Fruit fly (Drosophila melanogaster) whole organism, prepupa: Measurements from ENCODE around the gene CG43902.

Experiments
- Blimp-1 ChIP-seq: fragments of 200-800 bp; sonication (Bioruptor generic); optimal IDR thresholded peaks from 3 replicates; lab custom pipeline; 2017; ENCODE audit warnings: missing biosample characterization, missing genetic modification characterization, mild to moderate bottlenecking, moderate library complexity, missing genetic modification reagents
- CG10631 ChIP-seq: fragments of 200-800 bp; sonication (Bioruptor generic); optimal IDR thresholded peaks from 2 replicates; lab custom pipeline; 2016; ENCODE audit warnings: missing biosample characterization, missing genetic modification characterization
- CG10669 ChIP-seq: fragments of 200-800 bp; sonication (Bioruptor generic); optimal IDR thresholded peaks from 3 replicates; lab custom pipeline; 2018; ENCODE audit warnings: missing biosample characterization, mild to moderate bottlenecking, missing genetic modification characterization, moderate library complexity
- CG11294 ChIP-seq: fragments of 200-800 bp; sonication (Bioruptor generic); IDR thresholded peaks from 2 replicates; pipeline ENCODE4 v1.3.6; 2022; ENCODE audit warnings: missing biosample characterization, missing genetic modification characterization
- CG11762 ChIP-seq: fragments of 200-800 bp; sonication (Bioruptor generic); optimal IDR thresholded peaks from 3 replicates; lab custom pipeline; 2016; ENCODE audit warnings: missing biosample characterization, missing genetic modification characterization; ENCODE audit not compliant: insufficient read depth
- CG11902 ChIP-seq: fragments of 200-800 bp; sonication (Bioruptor generic); optimal IDR thresholded peaks from 3 replicates; lab custom pipeline; 2016; ENCODE audit warnings: missing biosample characterization, missing genetic modification characterization
- CG15336 ChIP-seq: fragments of 200-800 bp; sonication (Bioruptor generic); IDR thresholded peaks from 2 replicates; pipeline ENCODE4 v1.3.6; 2022; ENCODE audit warnings: missing biosample characterization, missing genetic modification characterization
- CG1621 ChIP-seq: fragments of 200-800 bp; sonication (Bioruptor generic); optimal IDR thresholded peaks from 3 replicates; lab custom pipeline; 2018; ENCODE audit warnings: missing biosample characterization, mild to moderate bottlenecking, missing genetic modification characterization
- CG3032 ChIP-seq: fragments of 200-800 bp; optimal IDR thresholded peaks from 2 replicates; lab custom pipeline; 2019; ENCODE audit warnings: missing biosample characterization, mild to moderate bottlenecking, missing genetic modification characterization, moderate library complexity
- CG31627 ChIP-seq: fragments of 200-800 bp; sonication (Bioruptor generic); optimal IDR thresholded peaks from 3 replicates; lab custom pipeline; 2016; ENCODE audit warnings: missing biosample characterization, missing genetic modification characterization
- CG32006 ChIP-seq: fragments of 200-800 bp; sonication (Bioruptor generic); optimal IDR thresholded peaks from 3 replicates; lab custom pipeline; 2017; ENCODE audit warnings: missing biosample characterization, mild to moderate bottlenecking, missing genetic modification characterization
- CG3919 ChIP-seq: fragments of 200-800 bp; sonication (Bioruptor generic); optimal IDR thresholded peaks from 3 replicates; lab custom pipeline; 2016; ENCODE audit warnings: missing biosample characterization, missing genetic modification characterization
- CG4318 ChIP-seq: fragments of 200-800 bp; sonication (Bioruptor generic); optimal IDR thresholded peaks from 3 replicates; lab custom pipeline; 2017; ENCODE audit warnings: missing biosample characterization, mild to moderate bottlenecking, missing genetic modification characterization
- CG6163 ChIP-seq: fragments of 200-800 bp; sonication (Bioruptor generic); IDR thresholded peaks from 3 replicates; pipeline ENCODE4 v1.3.6; 2022; ENCODE audit warnings: missing biosample characterization, missing genetic modification characterization
- CG6792 ChIP-seq: fragments of 200-800 bp; sonication (Bioruptor generic); optimal IDR thresholded peaks from 3 replicates; lab custom pipeline; 2016; ENCODE audit warnings: missing biosample characterization, missing genetic modification characterization
- CG6808 ChIP-seq: fragments of 200-800 bp; sonication (Bioruptor generic); optimal IDR thresholded peaks from 3 replicates; lab custom pipeline; 2017; ENCODE audit warnings: missing biosample characterization, missing genetic modification characterization, mild to moderate bottlenecking, moderate library complexity, missing genetic modification reagents
- CG6854 ChIP-seq: fragments of 200-800 bp; sonication (Bioruptor generic); optimal IDR thresholded peaks from 2 replicates; lab custom pipeline; 2017; ENCODE audit warnings: missing biosample characterization, mild to moderate bottlenecking, missing genetic modification characterization
- CG8119 ChIP-seq: fragments of 200-800 bp; sonication (Bioruptor generic); IDR thresholded peaks from 3 replicates; pipeline ENCODE4 v1.3.6; 2022; ENCODE audit warnings: missing biosample characterization, missing genetic modification characterization
- CG9139 ChIP-seq: fragments of 200-800 bp; sonication (Bioruptor generic); optimal IDR thresholded peaks from 3 replicates; lab custom pipeline; 2017; ENCODE audit warnings: missing biosample characterization, mild to moderate bottlenecking, missing genetic modification characterization
- Eip75B ChIP-seq: fragments of 200-800 bp; sonication (Bioruptor generic); optimal IDR thresholded peaks from 3 replicates; lab custom pipeline; 2016; ENCODE audit warnings: missing biosample characterization, missing genetic modification characterization
- Eip78C ChIP-seq: fragments of 200-800 bp; sonication (Bioruptor generic); peaks from one replicate; lab custom pipeline; 2016; ENCODE audit warnings: missing biosample characterization, missing genetic modification characterization
- Ets21C ChIP-seq: fragments of 200-800 bp; sonication (Bioruptor generic); optimal IDR thresholded peaks from 3 replicates; lab custom pipeline; 2016; ENCODE audit warnings: missing biosample characterization, missing genetic modification characterization
- Ets96B ChIP-seq: fragments of 200-800 bp; optimal IDR thresholded peaks from 2 replicates; lab custom pipeline; 2019; ENCODE audit warnings: missing biosample characterization, mild to moderate bottlenecking, missing genetic modification characterization, moderate library complexity
- Gug ChIP-seq: fragments of 200-800 bp; sonication (Bioruptor generic); IDR thresholded peaks from 2 replicates; pipeline ENCODE4 v1.3.6; 2022; ENCODE audit warnings: missing biosample characterization, missing genetic modification characterization
- Hr39 ChIP-seq: fragments of 200-800 bp; sonication (Bioruptor generic); optimal IDR thresholded peaks from 2 replicates; lab custom pipeline; 2016; ENCODE audit warnings: missing biosample characterization, missing genetic modification characterization
- Lpt ChIP-seq: fragments of 200-800 bp; sonication (Bioruptor generic); optimal IDR thresholded peaks from 3 replicates; lab custom pipeline; 2016; ENCODE audit warnings: missing biosample characterization, missing genetic modification characterization
- Met ChIP-seq: fragments of 200-800 bp; sonication (Bioruptor generic); optimal IDR thresholded peaks from 3 replicates; lab custom pipeline; 2016; ENCODE audit warnings: missing biosample characterization, missing genetic modification characterization
- OdsH ChIP-seq: fragments of 200-800 bp; sonication (Bioruptor generic); optimal IDR thresholded peaks from 3 replicates; lab custom pipeline; 2016; ENCODE audit warnings: missing biosample characterization, missing genetic modification characterization
- Smox ChIP-seq: fragments of 200-800 bp; sonication (Bioruptor generic); optimal IDR thresholded peaks from 3 replicates; lab custom pipeline; 2016; ENCODE audit warnings: missing biosample characterization, missing genetic modification characterization
- Sox102F ChIP-seq: fragments of 200-800 bp; sonication (Bioruptor generic); optimal IDR thresholded peaks from 2 replicates; lab custom pipeline; 2016; ENCODE audit warnings: missing biosample characterization, mild to moderate bottlenecking, missing genetic modification characterization
- Sox14 ChIP-seq: fragments of 200-800 bp; sonication (Bioruptor generic); optimal IDR thresholded peaks from 3 replicates; lab custom pipeline; 2016; ENCODE audit warnings: missing biosample characterization, missing genetic modification characterization
- Sox15 ChIP-seq: fragments of 200-800 bp; sonication (Bioruptor generic); optimal IDR thresholded peaks from 3 replicates; lab custom pipeline; 2016; ENCODE audit warnings: missing biosample characterization, missing genetic modification characterization
- achi ChIP-seq: fragments of 200-800 bp; sonication (Bioruptor generic); optimal IDR thresholded peaks from 3 replicates; lab custom pipeline; 2016; ENCODE audit warnings: missing biosample characterization, missing genetic modification characterization
- cyc ChIP-seq: fragments of 200-800 bp; sonication (Bioruptor generic); optimal IDR thresholded peaks from 3 replicates; lab custom pipeline; 2016; ENCODE audit warnings: missing biosample characterization, missing genetic modification characterization
- dac ChIP-seq: fragments of 200-800 bp; sonication (Bioruptor generic); optimal IDR thresholded peaks from 2 replicates; lab custom pipeline; 2017; ENCODE audit warnings: missing biosample characterization, mild to moderate bottlenecking, missing genetic modification characterization
- fd59A ChIP-seq: fragments of 200-800 bp; sonication (Bioruptor generic); optimal IDR thresholded peaks from 2 replicates; lab custom pipeline; 2017; ENCODE audit warnings: missing biosample characterization, mild to moderate bottlenecking, missing genetic modification characterization, missing genetic modification reagents
- fkh ChIP-seq: fragments of 200-800 bp; sonication (Bioruptor generic); optimal IDR thresholded peaks from 3 replicates; lab custom pipeline; 2017; ENCODE audit warnings: missing biosample characterization, mild to moderate bottlenecking, missing genetic modification characterization, moderate library complexity
- lz ChIP-seq: fragments of 200-800 bp; sonication (Bioruptor generic); optimal IDR thresholded peaks from 3 replicates; lab custom pipeline; 2016; ENCODE audit warnings: missing biosample characterization, missing genetic modification characterization
- net ChIP-seq: fragments of 200-800 bp; sonication (Bioruptor generic); optimal IDR thresholded peaks from 3 replicates; lab custom pipeline; 2016; ENCODE audit warnings: missing biosample characterization, missing genetic modification characterization
- salr ChIP-seq, 2 experiments: fragments of 200-800 bp; sonication (Bioruptor generic); optimal IDR thresholded peaks; 3 replicates each; lab custom pipeline; 2016 to 2018; ENCODE audit warnings: missing biosample characterization in 2 of 2, missing genetic modification characterization in 2 of 2, mild to moderate bottlenecking in 1 of 2
- spab ChIP-seq: fragments of 200-800 bp; sonication (Bioruptor generic); optimal IDR thresholded peaks from 2 replicates; lab custom pipeline; 2017; ENCODE audit warnings: missing biosample characterization, mild to moderate bottlenecking, missing genetic modification characterization, missing genetic modification reagents
- ss ChIP-seq, 2 experiments: fragments of 200-800 bp; sonication (Bioruptor generic); optimal IDR thresholded peaks; 2 replicates in 1 of 2; 3 replicates in 1 of 2; lab custom pipeline; 2017 to 2018; ENCODE audit warnings: mild to moderate bottlenecking in 2 of 2, missing biosample characterization in 2 of 2, missing genetic modification characterization in 2 of 2, moderate library complexity in 1 of 2
- svp ChIP-seq: fragments of 200-800 bp; sonication (Bioruptor generic); peaks from one replicate; lab custom pipeline; 2016; ENCODE audit warnings: missing biosample characterization, missing genetic modification characterization
- topi ChIP-seq: fragments of 200-800 bp; sonication (Bioruptor generic); optimal IDR thresholded peaks from 3 replicates; lab custom pipeline; 2016; ENCODE audit warnings: missing biosample characterization, missing genetic modification characterization
- vri ChIP-seq: fragments of 200-800 bp; sonication (Bioruptor generic); optimal IDR thresholded peaks from 3 replicates; lab custom pipeline; 2016; ENCODE audit warnings: missing biosample characterization, mild to moderate bottlenecking, missing genetic modification characterization

The CG43902 gene

dm6 chrX:10113910-10114790, 44.1 kb upstream of the CG43902 start (continued):
- TF ChIP-seq CG6854 (GFP tag; lab: Kevin White, UChicago) (peak; percentile 44), Eip75B (GFP tag; lab: Kevin White, UChicago) (peak; percentile 72), Sox15 (GFP tag; lab: Kevin White, UChicago) (peak; percentile 56), CG6808 (peak; percentile 26), Sox102F (GFP tag; lab: Kevin White, UChicago) (peak; percentile 85), Met (GFP tag; lab: Kevin White, UChicago) (peak; percentile 91), CG15336 (GFP tag; lab: Robert Waterston, UW) (peak; percentile 73), CG9139 (GFP tag; lab: Kevin White, UChicago) (no peak), dac (GFP tag; lab: Kevin White, UChicago) (peak; percentile 54), CG11762 (GFP tag; lab: Kevin White, UChicago) (peak; percentile 66), CG1621 (tag; lab: Kevin White, UChicago) (peak; percentile 25), Gug (peak; percentile 19; the same call in 1 of the 2 replicates), OdsH (GFP tag; lab: Kevin White, UChicago) (peak; percentile 78), cyc (peak; percentile 81), CG6792 (GFP tag; lab: Kevin White, UChicago) (peak; percentile 83), lz (GFP tag; lab: Kevin White, UChicago) (peak; percentile 89), vri (GFP tag; lab: Kevin White, UChicago) (peak; percentile 70), Ets21C (GFP tag; lab: Kevin White, UChicago) (peak; percentile 83), Lpt (GFP tag; lab: Kevin White, UChicago) (peak; percentile 69), CG10631 (GFP tag; lab: Kevin White, UChicago) (peak; percentile 81), CG11902 (GFP tag; lab: Kevin White, UChicago) (peak; percentile 54), fkh (GFP tag; lab: Kevin White, UChicago) (no peak), achi (peak; percentile 76)

dm6 chrX:10115582-10116207, 42.5 kb upstream of the CG43902 start:
- TF ChIP-seq ss (GFP tag; optimal IDR thresholded peaks at IDR 0.05; lab: Kevin White, UChicago): peak; percentile 36 to 54
- TF ChIP-seq fkh (GFP tag; lab: Kevin White, UChicago): peak; percentile 63
- TF ChIP-seq CG11294: no peak
- TF ChIP-seq Sox14 (GFP tag; lab: Kevin White, UChicago): no peak
- TF ChIP-seq CG6808: peak; percentile 50
- peak; percentile 52; the same call in 1 of the 3 replicates for TF ChIP-seq CG6163 (GFP tag; lab: Robert Waterston, UW)
- peak; percentile 38 for TF ChIP-seq CG10669 (GFP tag; lab: Kevin White, UChicago)
- TF ChIP-seq topi (GFP tag; lab: Kevin White, UChicago): no peak
- no peak for TF ChIP-seq cyc
- no peak for TF ChIP-seq Blimp-1 (GFP tag; lab: Kevin White, UChicago)
- no peak for TF ChIP-seq CG15336 (GFP tag; lab: Robert Waterston, UW)
- TF ChIP-seq CG3919: no peak
- peak; percentile 19 for TF ChIP-seq CG9139 (GFP tag; lab: Kevin White, UChicago)
- TF ChIP-seq Lpt (GFP tag; lab: Kevin White, UChicago): no peak
- TF ChIP-seq CG8119 (GFP tag; lab: Robert Waterston, UW): no peak
- peak; percentile 29 for TF ChIP-seq spab
- TF ChIP-seq CG1621 (tag; lab: Kevin White, UChicago): peak; percentile 1

- TF ChIP-seq Hr39 (GFP tag; lab: Kevin White, UChicago) (peak; percentile 21), CG3032 (tag; lab: Kevin White, UChicago) (no peak), CG4318 (GFP tag; lab: Kevin White, UChicago) (peak; percentile 0), CG32006 (GFP tag; lab: Kevin White, UChicago) (peak; percentile 45), Met (GFP tag; lab: Kevin White, UChicago) (peak; percentile 47), lz (GFP tag; lab: Kevin White, UChicago) (peak; percentile 45), Ets21C (GFP tag; lab: Kevin White, UChicago) (peak; percentile 25), svp (GFP tag; lab: Kevin White, UChicago) (peak; percentile 76), fd59A (GFP tag; lab: Kevin White, UChicago) (no peak), salr (GFP tag; optimal IDR thresholded peaks at IDR 0.05; lab: Kevin White, UChicago) (peak in 1 of 2 experiments; percentile 47), net (GFP tag; lab: Kevin White, UChicago) (peak; percentile 3), Smox (GFP tag; lab: Kevin White, UChicago) (peak; percentile 49), Eip78C (peak; percentile 80), Sox14 (GFP tag; lab: Kevin White, UChicago) (peak; percentile 10), CG31627 (peak; percentile 14), CG10631 (GFP tag; lab: Kevin White, UChicago) (peak; percentile 19), Ets96B (tag; lab: Kevin White, UChicago) (no peak)
These were observed 39.9 kb upstream of the CG43902 start for dm6 chrX:10118333-10118732.
